Fruit fly (Drosophila melanogaster) whole organism, embryonic: ENCODE measurements around the gene rt.

Experiments
- BtbVII ChIP-seq: fragments of 200-800 bp; sonication (Bioruptor generic); optimal IDR thresholded peaks from 3 replicates; lab custom pipeline; 2017; ENCODE audit warnings: missing biosample characterization, mild to moderate bottlenecking, missing genetic modification characterization
- CG18764 ChIP-seq: fragments of 200-800 bp; sonication (Bioruptor generic); optimal IDR thresholded peaks from 3 replicates; lab custom pipeline; 2016; ENCODE audit warnings: missing biosample characterization, missing genetic modification characterization
- CG3847 ChIP-seq: fragments of 200-800 bp; sonication (Bioruptor generic); IDR thresholded peaks from 2 replicates; pipeline ENCODE4 v1.3.6; 2022; ENCODE audit warnings: missing biosample characterization, missing genetic modification characterization
- Hmx ChIP-seq: fragments of 200-800 bp; sonication (Bioruptor generic); optimal IDR thresholded peaks from 2 replicates; lab custom pipeline; 2016; ENCODE audit warnings: missing biosample characterization, missing genetic modification characterization
- fu2 ChIP-seq: fragments of 200-800 bp; sonication (Bioruptor generic); optimal IDR thresholded peaks from 2 replicates; lab custom pipeline; 2016; ENCODE audit warnings: missing biosample characterization, missing genetic modification characterization
- ind ChIP-seq: fragments of 200-800 bp; sonication (Bioruptor generic); optimal IDR thresholded peaks from 3 replicates; lab custom pipeline; 2016; ENCODE audit warnings: missing biosample characterization, missing genetic modification characterization
- lilli ChIP-seq: fragments of 200-800 bp; sonication (Bioruptor generic); optimal IDR thresholded peaks from 3 replicates; lab custom pipeline; 2016; ENCODE audit warnings: missing biosample characterization, missing genetic modification characterization
- pzg ChIP-seq: fragments of 200-800 bp; sonication (Bioruptor generic); optimal IDR thresholded peaks from 3 replicates; lab custom pipeline; 2018; ENCODE audit warnings: missing biosample characterization, mild to moderate bottlenecking, missing genetic modification characterization, moderate library complexity

dm6 chr3L:11623245-11623883, 35.8 kb upstream of the rt start:
- TF ChIP-seq pzg (peak; percentile 25), ind (GFP tag; lab: Kevin White, UChicago) (no peak), CG3847 (no peak), lilli (GFP tag; lab: Kevin White, UChicago) (no peak), Hmx (GFP tag; lab: Kevin White, UChicago) (no peak), BtbVII (GFP tag; lab: Kevin White, UChicago) (no peak), fu2 (no peak), CG18764 (GFP tag; lab: Kevin White, UChicago) (no peak)
